Fruit fly (Drosophila melanogaster) Kc167 (cell line): ENCODE data around the gene Coa8.

Source experiments
- Myc ChIP-seq: fragments of >200 bp; optimal IDR thresholded peaks from 2 replicates; lab custom pipeline; 2017; ENCODE audit warnings: missing external identifiers
- Sin3A ChIP-seq: fragments of >200 bp; optimal IDR thresholded peaks from 2 replicates; lab custom pipeline; 2018; ENCODE audit warnings: missing external identifiers

DNA sequence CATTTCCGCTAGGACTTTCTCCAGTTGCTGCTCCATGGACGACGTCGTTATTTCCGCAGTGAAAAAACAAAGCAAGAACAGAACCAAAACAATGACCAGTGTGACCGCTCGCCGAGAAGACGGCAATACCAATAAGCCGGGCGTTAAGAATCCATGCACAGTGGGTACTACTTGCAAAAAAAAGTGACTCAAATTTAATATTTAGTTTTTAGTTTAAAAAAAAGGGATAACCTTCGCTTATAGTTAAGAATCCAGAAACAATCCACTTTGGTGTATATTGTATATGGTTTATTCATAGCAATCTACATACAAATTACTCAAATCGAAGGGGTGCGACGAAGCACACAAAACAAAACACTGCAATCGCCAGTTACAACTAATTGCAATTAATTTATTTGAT lies 21.2 kb upstream of the Coa8 start, which contains the start of gene Lamtor5:
- no peak for TF ChIP-seq Sin3A
- TF ChIP-seq Myc (lab: Kevin White, UChicago), result no peak
